Fruit fly (Drosophila melanogaster) whole organism, embryonic: ENCODE measurements around the gene spel1.

Experiments
- CG31441 ChIP-seq: fragments of 200-800 bp; sonication (Bioruptor generic); IDR thresholded peaks from 2 replicates; pipeline ENCODE4 v1.3.6; 2022; ENCODE audit warnings: missing biosample characterization, missing genetic modification characterization
- CG9215 ChIP-seq: fragments of 200-800 bp; sonication (Bioruptor generic); IDR thresholded peaks from 2 replicates; pipeline ENCODE4 v1.3.6; 2022; ENCODE audit warnings: missing biosample characterization, missing genetic modification characterization
- Myb ChIP-seq: fragments of 200-800 bp; sonication (Bioruptor generic); optimal IDR thresholded peaks from 2 replicates; lab custom pipeline; 2016; ENCODE audit warnings: missing biosample characterization, missing genetic modification characterization
- chif ChIP-seq, 2 experiments: fragments of 200-800 bp; sonication (Bioruptor generic); optimal IDR thresholded peaks; 3 replicates each; lab custom pipeline; 2016; ENCODE audit warnings: missing biosample characterization in 2 of 2, missing genetic modification characterization in 2 of 2
- crol ChIP-seq: fragments of 200-800 bp; sonication (Bioruptor generic); IDR thresholded peaks from 2 replicates; pipeline ENCODE4 v1.3.6; 2022; ENCODE audit warnings: missing biosample characterization, missing genetic modification characterization
- da ChIP-seq: fragments of 200-800 bp; sonication (Bioruptor generic); optimal IDR thresholded peaks from 2 replicates; lab custom pipeline; 2016; ENCODE audit warnings: missing biosample characterization, missing genetic modification characterization

DNA sequence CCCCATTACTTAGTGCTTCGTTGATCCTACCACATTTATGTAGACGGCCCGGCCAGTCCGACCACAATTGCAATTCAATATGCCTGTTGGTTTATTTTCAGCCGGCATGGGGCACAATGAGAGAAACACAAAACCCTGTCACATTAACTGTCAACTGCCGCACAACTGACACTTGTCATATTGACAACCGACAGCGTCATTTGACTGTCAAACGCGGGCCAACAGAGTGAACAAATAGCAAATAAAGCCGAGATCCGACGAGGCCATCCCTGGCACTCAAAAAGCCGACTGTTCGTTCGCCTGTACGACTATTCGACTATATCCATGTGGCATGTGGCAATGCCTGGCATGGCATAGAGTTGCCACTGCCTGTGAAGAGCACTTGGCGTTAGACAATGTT is 36.1 kb downstream of the spel1 start:
- TF ChIP-seq chif (GFP tag; optimal IDR thresholded peaks at IDR 0.05; lab: Kevin White, UChicago) (no peak), crol (GFP tag; lab: Robert Waterston, UW) (no peak), CG31441 (no peak), CG9215 (GFP tag; lab: Robert Waterston, UW) (no peak), da (no peak), Myb (GFP tag; lab: Kevin White, UChicago) (no peak)
